Worm (Caenorhabditis elegans) whole organism, L2 larva: Measurements from ENCODE around the gene R166.3.

Experiments
- R02D3.7 ChIP-seq: fragments of 150-350 bp; optimal IDR thresholded peaks from 2 replicates; lab custom pipeline; 2014; ENCODE audit warnings: missing biosample characterization, missing genetic modification characterization
- ZK546.5 ChIP-seq: sonication (generic microtip); optimal IDR thresholded peaks from 2 replicates; lab custom pipeline; 2017; ENCODE audit warnings: missing biosample characterization, missing genetic modification characterization
- alr-1 ChIP-seq: fragments of 150-350 bp; optimal IDR thresholded peaks from 2 replicates; lab custom pipeline; 2014; ENCODE audit warnings: missing biosample characterization, missing genetic modification characterization
- aly-2 ChIP-seq: fragments of 150-350 bp; optimal IDR thresholded peaks from 2 replicates; lab custom pipeline; 2014; ENCODE audit warnings: missing biosample characterization, missing genetic modification characterization
- ama-1 ChIP-seq: fragments of 150-350 bp; optimal IDR thresholded peaks from 2 replicates; lab custom pipeline; 2018; ENCODE audit warnings: inconsistent platforms
- ceh-16 ChIP-seq: fragments of 150-350 bp; optimal IDR thresholded peaks from 2 replicates; lab custom pipeline; 2014; ENCODE audit warnings: missing biosample characterization, missing genetic modification characterization
- ceh-82 ChIP-seq: fragments of 150-350 bp; optimal IDR thresholded peaks from 2 replicates; lab custom pipeline; 2014; ENCODE audit warnings: missing biosample characterization, missing genetic modification characterization
- dmd-4 ChIP-seq: sonication (generic microtip); optimal IDR thresholded peaks from 2 replicates; lab custom pipeline; 2017; ENCODE audit warnings: missing biosample characterization, missing genetic modification characterization
- egl-27 ChIP-seq: sonication (generic microtip); optimal IDR thresholded peaks from 3 replicates; lab custom pipeline; 2017; ENCODE audit warnings: missing biosample characterization, missing genetic modification reagents, missing genetic modification characterization
- fos-1 ChIP-seq: fragments of 150-350 bp; optimal IDR thresholded peaks from 2 replicates; lab custom pipeline; 2014; ENCODE audit warnings: missing biosample characterization, missing genetic modification characterization
- gmeb-1 ChIP-seq: fragments of 150-350 bp; optimal IDR thresholded peaks from 2 replicates; lab custom pipeline; 2014; ENCODE audit warnings: missing biosample characterization, missing genetic modification characterization
- lin-13 ChIP-seq: fragments of 150-350 bp; optimal IDR thresholded peaks from 2 replicates; lab custom pipeline; 2014; ENCODE audit warnings: missing biosample characterization, missing genetic modification reagents, missing genetic modification characterization
- lin-39 ChIP-seq: fragments of 150-350 bp; optimal IDR thresholded peaks from 2 replicates; lab custom pipeline; 2014; ENCODE audit warnings: missing biosample characterization, missing genetic modification reagents, missing genetic modification characterization
- lsy-2 ChIP-seq, 2 experiments: fragments of 150-350 bp in 1 of 2; sonication (generic microtip) in 1 of 2; optimal IDR thresholded peaks; 2 replicates each; lab custom pipeline; 2014 to 2017; ENCODE audit warnings: missing biosample characterization in 2 of 2, missing genetic modification characterization in 2 of 2
- mbf-1 ChIP-seq: sonication (generic microtip); optimal IDR thresholded peaks from 2 replicates; lab custom pipeline; 2017; ENCODE audit warnings: missing biosample characterization, missing genetic modification characterization
- nhr-11 ChIP-seq: fragments of 150-350 bp; optimal IDR thresholded peaks from 2 replicates; lab custom pipeline; 2014; ENCODE audit warnings: missing biosample characterization, missing genetic modification characterization
- nhr-12 ChIP-seq: fragments of 150-350 bp; optimal IDR thresholded peaks from 2 replicates; lab custom pipeline; 2014; ENCODE audit warnings: missing biosample characterization, missing genetic modification characterization
- nhr-21 ChIP-seq: fragments of 150-350 bp; optimal IDR thresholded peaks from 2 replicates; lab custom pipeline; 2014; ENCODE audit warnings: missing biosample characterization, missing genetic modification characterization
- nhr-23 ChIP-seq: fragments of 150-350 bp; optimal IDR thresholded peaks from 2 replicates; lab custom pipeline; 2014; ENCODE audit warnings: missing biosample characterization, missing genetic modification reagents, missing genetic modification characterization
- nhr-237 ChIP-seq: fragments of 150-350 bp; optimal IDR thresholded peaks from 2 replicates; lab custom pipeline; 2014; ENCODE audit warnings: missing biosample characterization, missing genetic modification characterization
- nhr-77 ChIP-seq: fragments of 150-350 bp; optimal IDR thresholded peaks from 2 replicates; lab custom pipeline; 2014; ENCODE audit warnings: missing biosample characterization, missing genetic modification characterization
- peb-1 ChIP-seq: fragments of 150-350 bp; optimal IDR thresholded peaks from 2 replicates; lab custom pipeline; 2014; ENCODE audit warnings: missing biosample characterization, missing genetic modification characterization
- sem-4 ChIP-seq: fragments of 150-350 bp; optimal IDR thresholded peaks from 2 replicates; lab custom pipeline; 2014; ENCODE audit warnings: missing biosample characterization, missing genetic modification reagents, missing genetic modification characterization
- skn-1 ChIP-seq: sonication (generic microtip); optimal IDR thresholded peaks from 2 replicates; lab custom pipeline; 2017; ENCODE audit warnings: missing biosample characterization, missing genetic modification characterization
- sma-3 ChIP-seq: sonication (generic microtip); optimal IDR thresholded peaks from 2 replicates; lab custom pipeline; 2016; ENCODE audit warnings: missing genetic modification reagents, missing genetic modification characterization, missing compliant biosample characterization
- sma-9 ChIP-seq, 2 experiments: fragments of 150-350 bp in 1 of 2; sonication (generic microtip) in 1 of 2; optimal IDR thresholded peaks; 2 replicates each; lab custom pipeline; 2014 to 2016; ENCODE audit warnings: missing genetic modification characterization in 2 of 2, mild to moderate bottlenecking in 1 of 2, missing biosample characterization in 1 of 2, missing compliant biosample characterization in 1 of 2, missing genetic modification reagents in 1 of 2, moderate library complexity in 1 of 2
- snpc-4 ChIP-seq: fragments of 150-350 bp; optimal IDR thresholded peaks from 2 replicates; lab custom pipeline; 2014; ENCODE audit warnings: missing biosample characterization, missing genetic modification characterization
- unc-39 ChIP-seq: fragments of 150-350 bp; optimal IDR thresholded peaks from 2 replicates; lab custom pipeline; 2014; ENCODE audit warnings: missing biosample characterization, missing genetic modification characterization
- unc-55 ChIP-seq: fragments of 150-350 bp; sonication (generic microtip); optimal IDR thresholded peaks from 3 replicates; lab custom pipeline; 2014; ENCODE audit warnings: missing biosample characterization, missing genetic modification reagents, missing genetic modification characterization
- unc-62 ChIP-seq: fragments of 150-350 bp; optimal IDR thresholded peaks from 2 replicates; lab custom pipeline; 2014; ENCODE audit warnings: missing biosample characterization, missing genetic modification reagents, missing genetic modification characterization
- zag-1 ChIP-seq: fragments of 150-350 bp; optimal IDR thresholded peaks from 2 replicates; lab custom pipeline; 2014; ENCODE audit warnings: missing biosample characterization, missing genetic modification characterization
- ztf-1 ChIP-seq: fragments of 200-800 bp; sonication (Bioruptor generic); conservative IDR thresholded peaks from 2 replicates; pipeline ENCODE4 v1.3.6; 2022; ENCODE audit warnings: missing genetic modification characterization, missing compliant biosample characterization
- ztf-4 ChIP-seq: fragments of 150-350 bp; optimal IDR thresholded peaks from 2 replicates; lab custom pipeline; 2014; ENCODE audit warnings: missing biosample characterization, missing genetic modification characterization

Gene R166.3

ce11 chrII:10539232-10539631 lies at the start of gene R166.3:
TSS of gene R166.3 (minus strand) at chrII:10539332.
- no peak for TF ChIP-seq nhr-21
- TF ChIP-seq skn-1 (tag; lab: Kevin White, UChicago), result no peak
- TF ChIP-seq nhr-23 (tag; lab: Kevin White, UChicago), result no peak
- no peak for TF ChIP-seq nhr-11 (tag; lab: Kevin White, UChicago)
- no peak for TF ChIP-seq peb-1 (tag; lab: Kevin White, UChicago)
- TF ChIP-seq dmd-4 (tag; lab: Kevin White, UChicago), result no peak
- TF ChIP-seq nhr-12 (tag; lab: Kevin White, UChicago), result no peak
- TF ChIP-seq snpc-4, result no peak
- TF ChIP-seq unc-62 (GFP tag; lab: Kevin White, UChicago), result no peak
- no peak for TF ChIP-seq unc-55
- TF ChIP-seq sma-9 (GFP tag; optimal IDR thresholded peaks at IDR 0.05; lab: Kevin White, UChicago), result no peak
- TF ChIP-seq sma-9 (tag; optimal IDR thresholded peaks at IDR 0.05; lab: Kevin White, UChicago), result no peak
- no peak for TF ChIP-seq fos-1 (tag; lab: Kevin White, UChicago)
- no peak for TF ChIP-seq ztf-4
- no peak for TF ChIP-seq lin-13 (GFP tag; lab: Kevin White, UChicago)

DNA sequence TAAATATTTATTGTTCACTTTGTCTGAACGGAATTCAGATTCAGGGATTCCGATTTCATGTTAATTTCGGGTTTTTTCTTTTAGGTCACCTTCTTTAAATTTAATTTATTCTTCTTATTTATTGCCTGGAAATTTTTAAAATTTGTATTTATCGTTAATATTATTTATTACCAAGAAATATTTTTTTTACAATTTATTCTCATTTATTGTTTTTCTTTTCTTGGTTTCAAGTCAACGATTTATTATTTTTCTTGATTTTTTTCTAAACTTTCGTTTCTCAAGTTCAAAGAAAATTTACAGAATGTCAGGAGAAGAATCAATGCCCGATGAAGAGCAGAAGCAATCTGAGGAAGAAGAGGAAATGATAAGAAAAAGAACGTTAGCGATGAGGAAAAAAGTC lies 48.6 kb upstream of the R166.3 start, which contains the start of gene crn-3:
TSS of gene crn-3 (plus strand) at position 301 of the 400 bp plus-strand sequence.
- TF ChIP-seq sma-9 (GFP tag; optimal IDR thresholded peaks at IDR 0.05; lab: Kevin White, UChicago), result no peak
- TF ChIP-seq sma-9 (tag; optimal IDR thresholded peaks at IDR 0.05; lab: Kevin White, UChicago), result no peak
- no peak for TF ChIP-seq ztf-1 (GFP tag; lab: Robert Waterston, UW)
- no peak for TF ChIP-seq zag-1 (tag; lab: Kevin White, UChicago)
- TF ChIP-seq fos-1 (tag; lab: Kevin White, UChicago), result no peak
- TF ChIP-seq skn-1 (tag; lab: Kevin White, UChicago), result no peak
- no peak for TF ChIP-seq peb-1 (tag; lab: Kevin White, UChicago)
- no peak for TF ChIP-seq unc-62 (GFP tag; lab: Kevin White, UChicago)
- no peak for TF ChIP-seq nhr-77 (tag; lab: Kevin White, UChicago)
- TF ChIP-seq nhr-21, result no peak
- TF ChIP-seq ceh-16, result no peak

DNA sequence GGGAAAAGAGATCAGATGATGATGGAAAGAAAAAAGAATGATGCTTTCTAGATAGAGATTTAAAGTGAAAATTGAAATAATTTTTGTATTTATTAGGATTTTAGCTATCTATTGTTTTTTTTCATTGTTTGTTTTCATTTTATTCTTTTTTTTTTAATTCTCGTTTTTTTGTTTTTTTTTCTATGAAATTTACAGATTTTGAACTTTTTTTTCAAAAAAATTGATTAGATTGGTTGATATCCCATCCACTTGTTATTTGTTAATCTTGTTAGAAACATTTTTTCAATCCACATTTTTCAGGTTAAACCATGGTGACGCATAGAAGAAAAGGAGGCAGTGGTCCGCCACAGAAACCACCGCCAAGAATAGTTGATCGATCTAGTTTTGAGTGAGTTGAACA lies 44.9 kb upstream of the R166.3 start, which contains the start of gene algn-9:
TSS of gene algn-9 (plus strand) at position 301 of the 400 bp plus-strand sequence.
- no peak for TF ChIP-seq aly-2 (tag; lab: Kevin White, UChicago)
- TF ChIP-seq nhr-23 (tag; lab: Kevin White, UChicago), result no peak
- no peak for TF ChIP-seq mbf-1 (tag; lab: Kevin White, UChicago)
- no peak for TF ChIP-seq gmeb-1 (tag; lab: Kevin White, UChicago)
- TF ChIP-seq unc-62 (GFP tag; lab: Kevin White, UChicago), result no peak
- TF ChIP-seq ceh-82 (tag; lab: Kevin White, UChicago), result no peak
- no peak for TF ChIP-seq snpc-4
- TF ChIP-seq zag-1 (tag; lab: Kevin White, UChicago), result no peak
- TF ChIP-seq fos-1 (tag; lab: Kevin White, UChicago), result no peak
- no peak for TF ChIP-seq ZK546.5 (tag; lab: Kevin White, UChicago)
- no peak for TF ChIP-seq dmd-4 (tag; lab: Kevin White, UChicago)
- no peak for TF ChIP-seq R02D3.7
- no peak for TF ChIP-seq unc-55
- no peak for TF ChIP-seq ama-1 (lab: Kevin White, UChicago)

DNA sequence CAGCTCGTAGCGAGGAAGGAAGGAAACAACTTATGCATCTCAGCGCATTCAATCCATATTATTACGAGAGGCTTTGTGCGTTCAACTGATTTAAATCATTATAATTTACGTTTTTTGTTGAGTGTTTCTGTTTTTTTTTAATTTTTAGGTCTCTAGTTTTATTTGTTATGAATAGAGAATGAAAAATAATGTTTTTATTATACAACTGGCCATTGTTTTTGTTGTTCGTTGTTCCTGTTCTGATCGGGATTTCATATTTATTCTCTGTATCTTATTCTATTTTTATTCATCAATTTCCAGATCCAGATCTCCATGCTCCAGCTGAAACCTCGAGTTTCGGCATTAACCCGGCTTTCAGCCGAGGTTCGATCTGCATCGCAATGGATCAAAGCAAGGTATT lies 43.2 kb upstream of the R166.3 start, which contains the start of gene mrps-22:
TSS of gene mrps-22 (plus strand) at position 301 of the 400 bp plus-strand sequence.
- TF ChIP-seq nhr-23 (tag; lab: Kevin White, UChicago) (no peak), nhr-21 (no peak), lin-39 (tag; lab: Kevin White, UChicago) (no peak), lsy-2 (tag; optimal IDR thresholded peaks at IDR 0.05; lab: Kevin White, UChicago) (no peak), lin-13 (GFP tag; lab: Kevin White, UChicago) (no peak), sma-3 (GFP tag; lab: Kevin White, UChicago) (no peak), nhr-237 (no peak), sem-4 (tag; lab: Kevin White, UChicago) (no peak), unc-39 (tag; lab: Kevin White, UChicago) (no peak), nhr-12 (tag; lab: Kevin White, UChicago) (no peak)
- TF ChIP-seq, all 48 proteins: peak for 0

- TF ChIP-seq egl-27 (tag; lab: Kevin White, UChicago) (no peak), sma-9 (GFP tag; optimal IDR thresholded peaks at IDR 0.05; lab: Kevin White, UChicago) (no peak), sma-9 (tag; optimal IDR thresholded peaks at IDR 0.05; lab: Kevin White, UChicago) (no peak), sma-3 (GFP tag; lab: Kevin White, UChicago) (no peak), ztf-4 (no peak), unc-55 (no peak), alr-1 (tag; lab: Kevin White, UChicago) (no peak)
- TF ChIP-seq, all 48 proteins: peak for 0
Observed at ce11 chrII:10580833-10581232, 41.7 kb upstream of the R166.3 start, which contains the start of gene dap-3. TSS of gene dap-3 (plus strand) at chrII:10581133.
